Fruit fly (Drosophila melanogaster) Kc167 (cell line): ENCODE data around the gene Bka.

ENCODE experiments used
- Myc ChIP-seq: fragments of >200 bp; optimal IDR thresholded peaks from 2 replicates; lab custom pipeline; 2017; ENCODE audit warnings: missing external identifiers
- ttk ChIP-seq: sonication (Bioruptor generic); optimal IDR thresholded peaks from 2 replicates; lab custom pipeline; 2017; ENCODE audit warnings: missing external identifiers

DNA sequence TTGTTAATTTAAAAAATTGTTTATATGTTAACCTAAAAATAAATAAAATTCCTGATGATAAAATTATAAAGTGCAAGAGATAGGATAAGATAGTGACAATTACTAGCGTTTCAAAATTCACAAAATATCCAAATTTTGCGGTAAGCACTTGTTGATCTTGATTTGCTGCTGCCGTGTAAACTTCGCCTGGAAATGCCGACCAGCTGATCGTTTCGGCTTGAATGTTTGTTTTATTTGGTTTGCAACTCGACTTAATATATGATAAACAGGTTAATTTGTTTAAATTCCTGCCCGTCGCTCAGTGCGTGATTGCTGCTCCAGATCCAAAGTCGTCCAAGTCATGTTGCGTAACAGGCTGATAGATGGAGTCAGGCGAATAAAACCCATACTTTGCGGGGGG is 26.3 kb downstream of the Bka start, which contains the start of gene CG4592:
- TF ChIP-seq ttk (lab: Kevin White, UChicago), result no peak
- TF ChIP-seq Myc (lab: Kevin White, UChicago), result no peak
